Worm (Caenorhabditis elegans) whole organism, L1 larva: ENCODE results near the gene K03B4.6.

Experiments used
- ceh-82 ChIP-seq, 3 experiments: fragments of 150-350 bp in 1 of 3; sonication (generic microtip) in 2 of 3; optimal IDR thresholded peaks; 2 replicates each; lab custom pipeline; 2014 to 2017; ENCODE audit warnings: missing biosample characterization in 3 of 3, missing genetic modification characterization in 3 of 3
- efl-1 ChIP-seq, 4 experiments: fragments of 150-350 bp; optimal IDR thresholded peaks in 3 of 4; peaks in 1 of 4; 1 replicate in 1 of 4; 2 replicates in 3 of 4; lab custom pipeline; 2014; ENCODE audit warnings: missing biosample characterization in 2 of 4, missing genetic modification characterization in 2 of 4, missing genetic modification reagents in 2 of 4
- efl-3 ChIP-seq: fragments of 200-800 bp; sonication (Bioruptor generic); optimal IDR thresholded peaks from 2 replicates; lab custom pipeline; 2018; ENCODE audit warnings: mild to moderate bottlenecking, missing genetic modification characterization, missing compliant biosample characterization
- elt-2 ChIP-seq: sonication (generic microtip); optimal IDR thresholded peaks from 2 replicates; lab custom pipeline; 2016; ENCODE audit warnings: missing genetic modification characterization, mild to moderate bottlenecking, inconsistent platforms, missing compliant biosample characterization, missing genetic modification reagents
- pax-3 ChIP-seq: fragments of 200-800 bp; sonication (Bioruptor generic); optimal IDR thresholded peaks from 2 replicates; lab custom pipeline; 2018; ENCODE audit warnings: mild to moderate bottlenecking, missing genetic modification characterization, moderate library complexity, missing compliant biosample characterization
- sptf-1 ChIP-seq: fragments of 150-350 bp; optimal IDR thresholded peaks from 2 replicates; lab custom pipeline; 2014; ENCODE audit warnings: missing biosample characterization, missing genetic modification characterization
- ztf-11 ChIP-seq, 2 experiments: sonication (generic microtip); optimal IDR thresholded peaks; 2 replicates each; lab custom pipeline; 2016 to 2017; ENCODE audit warnings: missing genetic modification characterization in 2 of 2, missing biosample characterization in 1 of 2, missing compliant biosample characterization in 1 of 2

ce11 chrV:4647279-4647819 lies 28.6 kb downstream of the K03B4.6 start:
- TF ChIP-seq efl-3 (GFP tag; lab: Kevin White, UChicago) = no peak
- no peak for TF ChIP-seq efl-1 (optimal IDR thresholded peaks at IDR 0.05; lab: Kevin White, UChicago)
- TF ChIP-seq efl-1 (GFP tag; optimal IDR thresholded peaks at IDR 0.05 in 1 of 2; lab: Kevin White, UChicago) = no peak
- TF ChIP-seq ztf-11 (tag; optimal IDR thresholded peaks at IDR 0.05; lab: Kevin White, UChicago) = no peak
- no peak for TF ChIP-seq ceh-82 (tag; optimal IDR thresholded peaks at IDR 0.05; lab: Kevin White, UChicago)
- no peak for TF ChIP-seq pax-3
- no peak for TF ChIP-seq elt-2 (tag; lab: Kevin White, UChicago)
- no peak for TF ChIP-seq sptf-1 (tag; lab: Kevin White, UChicago)
